Fruit fly (Drosophila melanogaster) whole organism, embryonic: ENCODE measurements around the gene CG7378.

ENCODE experiments used
- Antp ChIP-seq: fragments of 200-800 bp; sonication (Bioruptor generic); optimal IDR thresholded peaks from 3 replicates; lab custom pipeline; 2016; ENCODE audit warnings: missing biosample characterization, missing genetic modification characterization
- Atf6 ChIP-seq: fragments of 200-800 bp; sonication (Bioruptor generic); IDR thresholded peaks from 2 replicates; pipeline ENCODE4 v1.3.6; 2022; ENCODE audit warnings: missing biosample characterization, missing genetic modification characterization
- Bgb ChIP-seq: fragments of 200-800 bp; sonication (Bioruptor generic); IDR thresholded peaks from 2 replicates; pipeline ENCODE4 v1.3.6; 2022; ENCODE audit warnings: missing biosample characterization, missing genetic modification characterization; ENCODE audit not compliant: partially characterized antibody
- Blimp-1 ChIP-seq: fragments of 200-800 bp; sonication (Bioruptor generic); optimal IDR thresholded peaks from 3 replicates; lab custom pipeline; 2018; ENCODE audit warnings: missing biosample characterization, missing genetic modification characterization, mild to moderate bottlenecking, moderate library complexity, missing genetic modification reagents
- CG10147 ChIP-seq: fragments of 200-800 bp; sonication (Bioruptor generic); optimal IDR thresholded peaks from 2 replicates; lab custom pipeline; 2019; ENCODE audit warnings: missing biosample characterization, mild to moderate bottlenecking, missing genetic modification characterization, moderate library complexity
- CG10267 ChIP-seq: fragments of 200-800 bp; sonication (Bioruptor generic); optimal IDR thresholded peaks from 2 replicates; lab custom pipeline; 2018; ENCODE audit warnings: missing biosample characterization, mild to moderate bottlenecking, missing genetic modification characterization, moderate library complexity
- CG11504 ChIP-seq: fragments of 200-800 bp; sonication (Bioruptor generic); optimal IDR thresholded peaks from 3 replicates; lab custom pipeline; 2019; ENCODE audit warnings: missing biosample characterization, mild to moderate bottlenecking, missing genetic modification characterization, moderate library complexity
- CG15269 ChIP-seq: fragments of 200-800 bp; sonication (Bioruptor generic); optimal IDR thresholded peaks from 2 replicates; lab custom pipeline; 2018; ENCODE audit warnings: missing biosample characterization, mild to moderate bottlenecking, missing genetic modification characterization, moderate library complexity
- CG16779 ChIP-seq: fragments of 200-800 bp; sonication (Bioruptor generic); IDR thresholded peaks from 2 replicates; pipeline ENCODE4 v1.3.6; 2022; ENCODE audit warnings: missing biosample characterization, missing genetic modification characterization
- CG1792 ChIP-seq: fragments of 200-800 bp; sonication (Bioruptor generic); optimal IDR thresholded peaks from 2 replicates; lab custom pipeline; 2016; ENCODE audit warnings: missing biosample characterization, missing genetic modification characterization
- CG2678 ChIP-seq: fragments of 200-800 bp; sonication (Bioruptor generic); optimal IDR thresholded peaks from 3 replicates; lab custom pipeline; 2019; ENCODE audit warnings: missing biosample characterization, mild to moderate bottlenecking, missing genetic modification characterization, moderate library complexity
- CG31441 ChIP-seq: fragments of 200-800 bp; sonication (Bioruptor generic); IDR thresholded peaks from 2 replicates; pipeline ENCODE4 v1.3.6; 2022; ENCODE audit warnings: missing biosample characterization, missing genetic modification characterization
- CG3281 ChIP-seq: fragments of 200-800 bp; sonication (Bioruptor generic); optimal IDR thresholded peaks from 3 replicates; lab custom pipeline; 2017; ENCODE audit warnings: missing biosample characterization, mild to moderate bottlenecking, missing genetic modification characterization
- CG6175 ChIP-seq: fragments of 200-800 bp; sonication (Bioruptor generic); IDR thresholded peaks from 3 replicates; pipeline ENCODE4 v1.3.6; 2022; ENCODE audit warnings: missing biosample characterization, missing genetic modification characterization
- CG6683 ChIP-seq: fragments of 200-800 bp; sonication (Bioruptor generic); optimal IDR thresholded peaks from 2 replicates; lab custom pipeline; 2017; ENCODE audit warnings: missing biosample characterization, mild to moderate bottlenecking, missing genetic modification characterization, missing genetic modification reagents
- CG6791 ChIP-seq: fragments of 200-800 bp; sonication (Bioruptor generic); IDR thresholded peaks from 3 replicates; pipeline ENCODE4 v1.3.6; 2022; ENCODE audit warnings: missing biosample characterization, missing genetic modification characterization; ENCODE audit not compliant: partially characterized antibody
- CG7372 ChIP-seq: fragments of 200-800 bp; sonication (Bioruptor generic); IDR thresholded peaks from 2 replicates; pipeline ENCODE4 v1.3.6; 2022; ENCODE audit warnings: missing biosample characterization, missing genetic modification characterization
- CG9817 ChIP-seq: fragments of 200-800 bp; sonication (Bioruptor generic); optimal IDR thresholded peaks from 2 replicates; lab custom pipeline; 2018; ENCODE audit warnings: missing biosample characterization, mild to moderate bottlenecking, missing genetic modification characterization, moderate library complexity
- CG9932 ChIP-seq: fragments of 200-800 bp; sonication (Bioruptor generic); IDR thresholded peaks from 2 replicates; pipeline ENCODE4 v1.3.6; 2022; ENCODE audit warnings: missing biosample characterization, missing genetic modification characterization
- CoRest ChIP-seq: fragments of 200-800 bp; sonication (Bioruptor generic); optimal IDR thresholded peaks from 3 replicates; lab custom pipeline; 2018; ENCODE audit warnings: missing biosample characterization, mild to moderate bottlenecking, missing genetic modification characterization, moderate library complexity
- Ets65A ChIP-seq: fragments of 200-800 bp; sonication (Bioruptor generic); peaks from one replicate; lab custom pipeline; 2016; ENCODE audit warnings: missing biosample characterization, missing genetic modification characterization
- H2.0 ChIP-seq: fragments of 200-800 bp; sonication (Bioruptor generic); IDR thresholded peaks from 2 replicates; pipeline ENCODE4 v1.3.6; 2022; ENCODE audit warnings: missing biosample characterization, missing genetic modification characterization
- HLH3B ChIP-seq: fragments of 200-800 bp; sonication (Bioruptor generic); IDR thresholded peaks from 2 replicates; pipeline ENCODE4 v1.3.6; 2022; ENCODE audit warnings: missing biosample characterization, missing genetic modification characterization
- Hmr ChIP-seq: fragments of 200-800 bp; sonication (Bioruptor generic); optimal IDR thresholded peaks from 3 replicates; lab custom pipeline; 2017; ENCODE audit warnings: mild to moderate bottlenecking, missing biosample characterization, missing genetic modification reagents, missing genetic modification characterization
- Hr51 ChIP-seq, 2 experiments: fragments of 200-800 bp; sonication (Bioruptor generic); optimal IDR thresholded peaks; 2 replicates in 1 of 2; 3 replicates in 1 of 2; lab custom pipeline; 2016 to 2018; ENCODE audit warnings: missing biosample characterization in 2 of 2, missing genetic modification characterization in 2 of 2, mild to moderate bottlenecking in 1 of 2, moderate library complexity in 1 of 2
- Med ChIP-seq: fragments of 200-800 bp; sonication (Bioruptor generic); peaks from one replicate; lab custom pipeline; 2016; ENCODE audit warnings: missing biosample characterization, missing genetic modification characterization, mild to moderate bottlenecking, inconsistent platforms, moderate library complexity
- Meics ChIP-seq: fragments of 200-800 bp; sonication (Bioruptor generic); optimal IDR thresholded peaks from 2 replicates; lab custom pipeline; 2017; ENCODE audit warnings: missing biosample characterization, mild to moderate bottlenecking, missing genetic modification characterization
- Mrtf ChIP-seq: fragments of 200-800 bp; sonication (Bioruptor generic); IDR thresholded peaks from 3 replicates; pipeline ENCODE4 v1.3.6; 2022; ENCODE audit warnings: missing biosample characterization, missing genetic modification characterization
- Nf-YA ChIP-seq: fragments of 200-800 bp; sonication (Bioruptor generic); IDR thresholded peaks from 2 replicates; pipeline ENCODE4 v1.3.6; 2022; ENCODE audit warnings: missing biosample characterization, missing genetic modification characterization
- caup ChIP-seq: fragments of 200-800 bp; sonication (Bioruptor generic); optimal IDR thresholded peaks from 3 replicates; lab custom pipeline; 2017; ENCODE audit warnings: missing biosample characterization, mild to moderate bottlenecking, missing genetic modification characterization, moderate library complexity; ENCODE audit not compliant: severe bottlenecking
- ci ChIP-seq: fragments of 200-800 bp; sonication (Bioruptor generic); IDR thresholded peaks from 3 replicates; pipeline ENCODE4 v1.3.6; 2022; ENCODE audit warnings: missing biosample characterization, missing genetic modification characterization
- dmrt99B ChIP-seq: fragments of 200-800 bp; sonication (Bioruptor generic); optimal IDR thresholded peaks from 2 replicates; lab custom pipeline; 2018; ENCODE audit warnings: missing biosample characterization, mild to moderate bottlenecking, missing genetic modification characterization, moderate library complexity
- dysf ChIP-seq: fragments of 200-800 bp; sonication (Bioruptor generic); IDR thresholded peaks from 3 replicates; pipeline ENCODE4 v1.3.6; 2022; ENCODE audit warnings: missing biosample characterization, missing genetic modification characterization
- esg ChIP-seq: fragments of 200-800 bp; sonication (Bioruptor generic); conservative IDR thresholded peaks from 2 replicates; pipeline ENCODE4 v1.3.6; 2022; ENCODE audit warnings: missing biosample characterization, missing genetic modification characterization
- gem ChIP-seq: fragments of 200-800 bp; sonication (Bioruptor generic); optimal IDR thresholded peaks from 2 replicates; lab custom pipeline; 2019; ENCODE audit warnings: missing biosample characterization, mild to moderate bottlenecking, missing genetic modification characterization, moderate library complexity
- grau ChIP-seq: fragments of 200-800 bp; optimal IDR thresholded peaks from 3 replicates; lab custom pipeline; 2019; ENCODE audit warnings: missing biosample characterization, mild to moderate bottlenecking, missing genetic modification characterization, moderate library complexity
- lab ChIP-seq: fragments of 200-800 bp; sonication (Bioruptor generic); optimal IDR thresholded peaks from 3 replicates; lab custom pipeline; 2017; ENCODE audit warnings: missing biosample characterization, missing genetic modification characterization, mild to moderate bottlenecking, moderate library complexity, missing genetic modification reagents
- lov ChIP-seq, 2 experiments: fragments of 200-800 bp in 1 of 2; fragments of >200 bp in 1 of 2; sonication (Bioruptor generic) in 1 of 2; IDR thresholded peaks in 1 of 2; optimal IDR thresholded peaks in 1 of 2; 2 replicates in 1 of 2; 3 replicates in 1 of 2; pipeline versions ENCODE4 v1.3.6 to Lab custom; 2017 to 2022; ENCODE audit warnings: missing biosample characterization in 1 of 2, missing genetic modification characterization in 1 of 2
- row ChIP-seq: fragments of 200-800 bp; sonication (Bioruptor generic); IDR thresholded peaks from 3 replicates; pipeline ENCODE4 v1.3.6; 2022; ENCODE audit warnings: missing biosample characterization, missing genetic modification characterization
- run ChIP-seq: fragments of 200-800 bp; sonication (Bioruptor generic); optimal IDR thresholded peaks from 3 replicates; lab custom pipeline; 2018; ENCODE audit warnings: missing biosample characterization, mild to moderate bottlenecking, missing genetic modification characterization
- sens ChIP-seq: fragments of 200-800 bp; sonication (Bioruptor generic); peaks from one replicate; lab custom pipeline; 2016; ENCODE audit warnings: missing biosample characterization, missing genetic modification characterization
- seq ChIP-seq: fragments of 200-800 bp; sonication (Bioruptor generic); IDR thresholded peaks from 2 replicates; pipeline ENCODE4 v1.3.6; 2022; ENCODE audit warnings: missing biosample characterization, missing genetic modification characterization
- sisA ChIP-seq: fragments of 200-800 bp; sonication (Bioruptor generic); IDR thresholded peaks from 2 replicates; pipeline ENCODE4 v1.3.6; 2022; ENCODE audit warnings: missing biosample characterization, missing genetic modification characterization
- slbo ChIP-seq: fragments of 200-800 bp; sonication (Bioruptor generic); IDR thresholded peaks from 2 replicates; pipeline ENCODE4 v1.3.6; 2022; ENCODE audit warnings: missing biosample characterization, missing genetic modification characterization
- sob ChIP-seq: fragments of 200-800 bp; sonication (Bioruptor generic); IDR thresholded peaks from 2 replicates; pipeline ENCODE4 v1.3.6; 2022; ENCODE audit warnings: missing biosample characterization, missing genetic modification characterization
- unc-4 ChIP-seq: fragments of 200-800 bp; sonication (Bioruptor generic); IDR thresholded peaks from 2 replicates; pipeline ENCODE4 v1.3.6; 2022; ENCODE audit warnings: missing biosample characterization, missing genetic modification characterization; ENCODE audit not compliant: partially characterized antibody
- unpg ChIP-seq: fragments of 200-800 bp; sonication (Bioruptor generic); optimal IDR thresholded peaks from 3 replicates; lab custom pipeline; 2018; ENCODE audit warnings: missing biosample characterization, mild to moderate bottlenecking, missing genetic modification characterization, moderate library complexity

CG7378 gene

DNA sequence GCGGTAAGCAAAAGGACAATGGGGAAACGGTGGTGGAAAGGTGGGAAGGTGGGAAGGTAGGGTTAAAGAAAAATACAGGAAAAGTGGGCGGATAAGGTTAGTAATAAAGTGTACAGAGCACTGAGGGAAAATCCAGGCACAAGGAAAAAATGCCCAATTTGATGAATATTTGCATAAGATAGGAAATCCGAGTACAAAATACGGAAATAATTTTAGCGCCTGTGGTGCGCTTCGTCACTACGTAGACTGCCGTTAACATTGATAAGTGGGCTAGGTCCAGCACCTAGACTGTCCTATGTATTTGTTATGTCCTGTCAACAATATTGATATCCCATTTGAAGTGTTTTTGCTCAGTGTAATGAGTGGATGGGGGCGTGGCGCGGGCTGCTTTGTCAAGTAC, 748 bp downstream of the CG7378 start (continued):
- TF ChIP-seq row (GFP tag; lab: Robert Waterston, UW) (peak; percentile 43; the same call in 2 of the 3 replicates), Meics (GFP tag; lab: Kevin White, UChicago) (peak; percentile 70), Hmr (GFP tag; lab: Kevin White, UChicago) (peak; percentile 36), CG16779 (GFP tag; lab: Robert Waterston, UW) (no peak), CG9932 (GFP tag; lab: Robert Waterston, UW) (peak; percentile 34; the same call in 1 of the 2 replicates), slbo (peak; percentile 32; the same call in 1 of the 2 replicates)

DNA sequence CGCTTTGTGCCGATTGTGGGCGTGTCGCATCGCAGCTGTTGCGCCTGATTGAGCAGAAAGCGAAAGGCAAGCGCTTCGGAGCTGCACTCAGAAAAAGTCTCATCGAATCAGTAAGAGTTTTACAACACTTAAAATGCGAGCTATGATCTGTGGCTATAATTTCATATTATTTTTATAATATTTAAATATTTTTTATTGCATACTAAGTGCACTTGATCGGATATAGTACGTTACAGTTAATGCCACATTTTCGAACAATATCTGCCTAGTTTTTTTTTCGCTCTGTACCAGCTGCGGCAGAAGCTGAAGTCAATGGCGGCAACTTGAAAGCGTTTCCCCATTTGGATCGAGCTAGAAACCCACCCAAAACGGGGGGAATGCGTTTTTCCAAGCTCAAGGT, 2.6 kb downstream of the CG7378 start:
- no peak for TF ChIP-seq run (tag; lab: Kevin White, UChicago)
- TF ChIP-seq dysf (GFP tag; lab: Robert Waterston, UW), result peak; percentile 39; the same call in 1 of the 3 replicates
- peak; percentile 5 for TF ChIP-seq CG15269 (tag; lab: Kevin White, UChicago)
- TF ChIP-seq CG11504 (tag; lab: Kevin White, UChicago), result peak; percentile 41
- TF ChIP-seq grau (tag; lab: Kevin White, UChicago), result peak; percentile 2
- peak; percentile 58 for TF ChIP-seq sens
- peak; percentile 25 for TF ChIP-seq unpg (GFP tag; lab: Kevin White, UChicago)
- no peak for TF ChIP-seq Nf-YA (GFP tag; lab: Robert Waterston, UW)
- no peak for TF ChIP-seq unc-4 (GFP tag; lab: Robert Waterston, UW)
- TF ChIP-seq Ets65A (GFP tag; lab: Kevin White, UChicago), result peak; percentile 7
- TF ChIP-seq CG7372, result no peak
- no peak for TF ChIP-seq ci (GFP tag; lab: Robert Waterston, UW)
- TF ChIP-seq CoRest (tag; lab: Kevin White, UChicago), result peak; percentile 14
- TF ChIP-seq Antp, result no peak
- peak in 1 of 2 experiments; percentile 45 for TF ChIP-seq Hr51 (GFP tag; optimal IDR thresholded peaks at IDR 0.05; lab: Kevin White, UChicago)
- TF ChIP-seq Bgb, result no peak
- TF ChIP-seq CG6791, result no peak
- TF ChIP-seq CG9817, result peak; percentile 8
- no peak for TF ChIP-seq CG6175 (GFP tag; lab: Robert Waterston, UW)
- TF ChIP-seq sisA (GFP tag; lab: Robert Waterston, UW), result peak; percentile 16; the same call in 1 of the 2 replicates
- 0 out of 2 replicates have a peak, but pooled peaks have one; percentile 12 for TF ChIP-seq CG9932 (GFP tag; lab: Robert Waterston, UW)
- 0 out of 2 replicates have a peak, but pooled peaks have one; percentile 25 for TF ChIP-seq HLH3B (GFP tag; lab: Robert Waterston, UW)
- TF ChIP-seq CG10147 (GFP tag; lab: Kevin White, UChicago), result no peak
- peak; percentile 19 for TF ChIP-seq CG2678 (tag; lab: Kevin White, UChicago)
- TF ChIP-seq gem (tag; lab: Kevin White, UChicago), result peak; percentile 41
- TF ChIP-seq CG31441 (GFP tag; lab: Robert Waterston, UW), result 0 out of 2 replicates have a peak, but pooled peaks have one; percentile 21
- TF ChIP-seq esg, result no peak
- TF ChIP-seq seq, result peak; percentile 27; the same call in 1 of the 2 replicates
- no peak for TF ChIP-seq lov (optimal IDR thresholded peaks at IDR 0.05; lab: Kevin White, UChicago)
- no peak for TF ChIP-seq lov (GFP tag; IDR thresholded peaks at IDR 0.05; lab: Robert Waterston, UW)
- peak; percentile 31 for TF ChIP-seq dmrt99B (tag; lab: Kevin White, UChicago)
- TF ChIP-seq Mrtf (GFP tag; lab: Robert Waterston, UW), result peak; percentile 48; the same call in 1 of the 3 replicates
- TF ChIP-seq CG6683 (GFP tag; lab: Kevin White, UChicago), result no peak
- TF ChIP-seq CG3281 (GFP tag; lab: Kevin White, UChicago), result peak; percentile 2
- TF ChIP-seq CG1792 (GFP tag; lab: Kevin White, UChicago), result no peak
- TF ChIP-seq Blimp-1 (GFP tag; lab: Kevin White, UChicago), result peak; percentile 36
- TF ChIP-seq H2.0 (GFP tag; lab: Robert Waterston, UW), result peak; percentile 16; the same call in 1 of the 2 replicates
- TF ChIP-seq CG10267 (tag; lab: Kevin White, UChicago), result no peak
- peak; percentile 20 for TF ChIP-seq lab (GFP tag; lab: Kevin White, UChicago)
- 0 out of 2 replicates have a peak, but pooled peaks have one; percentile 26 for TF ChIP-seq sob
- TF ChIP-seq Med (GFP tag; lab: Kevin White, UChicago), result peak; percentile 18
- peak; percentile 20; the same call in 1 of the 2 replicates for TF ChIP-seq Atf6 (GFP tag; lab: Robert Waterston, UW)
- peak; percentile 4 for TF ChIP-seq caup (GFP tag; lab: Kevin White, UChicago)
